Worm (Caenorhabditis elegans): ENCODE results near the gene zen-4.

zen-4 gene

DNA sequence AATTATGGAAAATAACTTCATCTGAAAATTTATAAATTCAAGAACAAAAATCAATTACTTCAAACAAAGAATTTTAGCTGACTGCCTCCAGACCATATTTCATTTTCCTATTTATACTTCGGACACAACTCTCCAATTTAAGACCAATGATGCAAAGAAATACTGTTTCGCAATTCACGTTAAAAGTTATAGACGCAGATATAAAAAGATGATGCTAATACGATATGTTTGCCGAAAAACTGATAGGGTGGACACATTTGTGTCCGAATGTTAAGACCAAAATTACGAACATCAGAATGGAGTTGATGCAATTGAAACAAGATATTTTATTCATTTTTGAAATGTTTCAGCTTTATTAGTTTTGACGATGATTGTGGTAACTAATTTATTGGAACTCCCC, 38.1 kb upstream of the zen-4 start, which contains the start of gene ugt-19:
Gene ugt-19 (minus strand): TSS at position 28 of the 400 bp plus-strand sequence.
- TF ChIP-seq aha-1 (tag; optimal IDR thresholded peaks at IDR 0.05) (no peak), nhr-84 (tag; optimal IDR thresholded peaks at IDR 0.05) (no peak), jun-1 (tag; optimal IDR thresholded peaks at IDR 0.05) (no peak), tbx-2 (tag; optimal IDR thresholded peaks at IDR 0.05) (no peak), ces-1 (GFP tag; optimal IDR thresholded peaks at IDR 0.05) (no peak), vab-15 (tag; optimal IDR thresholded peaks at IDR 0.05) (no peak), pax-3 (tag; optimal IDR thresholded peaks at IDR 0.05) (no peak), nhr-71 (tag; optimal IDR thresholded peaks at IDR 0.05) (no peak), lin-35 (GFP tag; optimal IDR thresholded peaks at IDR 0.05) (peak in 1 of 2 experiments; percentile 35), egl-27 (tag; optimal IDR thresholded peaks at IDR 0.05) (no peak), nhr-28 (tag; optimal IDR thresholded peaks at IDR 0.05) (no peak), lir-3 (tag; optimal IDR thresholded peaks at IDR 0.05; ENCODE audit: poor library complexity) (no peak), aly-2 (tag; optimal IDR thresholded peaks at IDR 0.05) (no peak), xbp-1 (tag; optimal IDR thresholded peaks at IDR 0.05) (no peak), ztf-11 (tag; optimal IDR thresholded peaks at IDR 0.05) (no peak), tlp-1 (tag; optimal IDR thresholded peaks at IDR 0.05) (no peak), fos-1 (tag; optimal IDR thresholded peaks at IDR 0.05) (no peak), isw-1 (GFP tag; IDR thresholded peaks at IDR 0.05) (no peak), unc-130 (tag; optimal IDR thresholded peaks at IDR 0.05) (no peak), elt-3 (tag; optimal IDR thresholded peaks at IDR 0.05) (peak in 3 of 6 experiments; percentile 30 to 88 (median 61)), pag-3 (tag; optimal IDR thresholded peaks at IDR 0.05; ENCODE audit: borderline replicate concordance, insufficient read depth) (no peak), hpl-2 (GFP tag; optimal IDR thresholded peaks at IDR 0.05) (no peak), nhr-20 (tag; optimal IDR thresholded peaks at IDR 0.05) (peak; percentile 15), hlh-17 (GFP tag; optimal IDR thresholded peaks at IDR 0.05; ENCODE audit: borderline replicate concordance) (no peak)

DNA sequence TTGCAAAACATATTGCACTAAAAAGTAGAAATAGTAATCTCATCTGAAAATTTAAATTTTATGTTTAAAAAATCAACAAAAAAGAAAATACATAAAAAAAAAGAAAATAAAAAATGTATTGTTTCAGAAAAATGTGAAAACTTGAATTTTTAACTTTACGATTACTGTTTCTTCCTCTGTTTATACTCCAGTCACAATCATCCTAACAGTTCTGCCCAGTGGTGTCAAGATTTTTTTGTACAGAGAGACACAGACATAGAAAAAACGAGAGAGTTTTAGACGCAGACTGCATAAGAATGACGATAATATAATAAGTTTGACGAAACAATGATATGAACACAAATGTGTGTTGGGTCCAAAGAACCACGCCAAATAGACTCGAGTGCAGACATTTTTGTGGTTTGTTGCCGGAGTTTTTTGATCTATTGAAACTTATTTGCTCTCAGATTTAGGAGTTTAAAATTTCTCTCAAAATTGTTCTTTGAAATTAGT, 34.4 kb upstream of the zen-4 start, which contains the start of gene ugt-20:
Gene ugt-20 (minus strand): TSS at position 51 of the 492 bp plus-strand sequence.
- TF ChIP-seq elt-2 (tag; optimal IDR thresholded peaks at IDR 0.05) = peak; percentile 87
- peak; percentile 22 for TF ChIP-seq nhr-47 (tag; optimal IDR thresholded peaks at IDR 0.05)
- TF ChIP-seq efl-1 (optimal IDR thresholded peaks at IDR 0.05) = peak; percentile 8 to 24
- peak in 1 of 2 experiments; percentile 94 for TF ChIP-seq efl-1 (GFP tag; optimal IDR thresholded peaks at IDR 0.05 in 1 of 2)
- TF ChIP-seq nhr-28 (tag; optimal IDR thresholded peaks at IDR 0.05) = peak; percentile 5
- no peak for TF ChIP-seq nhr-84 (tag; optimal IDR thresholded peaks at IDR 0.05)
- peak; percentile 76 for TF ChIP-seq lin-14 (GFP tag; optimal IDR thresholded peaks at IDR 0.05)
- peak in 1 of 3 experiments; percentile 27 for TF ChIP-seq dpl-1 (GFP tag; optimal IDR thresholded peaks at IDR 0.05)
- TF ChIP-seq pax-3 (tag; optimal IDR thresholded peaks at IDR 0.05) = no peak
- TF ChIP-seq xbp-1 (tag; optimal IDR thresholded peaks at IDR 0.05) = no peak
- TF ChIP-seq mdl-1 (tag; optimal IDR thresholded peaks at IDR 0.05) = peak in 1 of 2 experiments; percentile 50
- peak; percentile 95 for TF ChIP-seq nhr-20 (tag; optimal IDR thresholded peaks at IDR 0.05)
- no peak for TF ChIP-seq sptf-1 (tag; optimal IDR thresholded peaks at IDR 0.05)
- no peak for TF ChIP-seq C34B4.2 (tag; optimal IDR thresholded peaks at IDR 0.05)
- peak; percentile 72 for TF ChIP-seq nhr-71 (tag; optimal IDR thresholded peaks at IDR 0.05)
- no peak for TF ChIP-seq aha-1 (tag; optimal IDR thresholded peaks at IDR 0.05)
- peak; percentile 11 for TF ChIP-seq blmp-1 (tag; optimal IDR thresholded peaks at IDR 0.05)
- TF ChIP-seq alr-1 (tag; optimal IDR thresholded peaks at IDR 0.05; ENCODE audit: borderline replicate concordance) = no peak
- TF ChIP-seq nhr-19 (GFP tag; conservative IDR thresholded peaks at IDR 0.05) = peak; percentile 49
- peak; percentile 12 for TF ChIP-seq jun-1 (tag; optimal IDR thresholded peaks at IDR 0.05)
- no peak for TF ChIP-seq rnt-1 (tag; optimal IDR thresholded peaks at IDR 0.05)
- TF ChIP-seq fkh-8 (tag; optimal IDR thresholded peaks at IDR 0.05) = no peak
- TF ChIP-seq lir-3 (tag; optimal IDR thresholded peaks at IDR 0.05; ENCODE audit: poor library complexity) = no peak
- peak in 1 of 2 experiments; percentile 66 for TF ChIP-seq lin-35 (GFP tag; optimal IDR thresholded peaks at IDR 0.05)
- TF ChIP-seq lin-15B (tag; optimal IDR thresholded peaks at IDR 0.05) = no peak
- TF ChIP-seq nhr-77 (tag; optimal IDR thresholded peaks at IDR 0.05) = peak; percentile 47
- peak; percentile 37 for TF ChIP-seq snu-23 (GFP tag; optimal IDR thresholded peaks at IDR 0.05)
- TF ChIP-seq nhr-85 (tag) = peak; percentile 85
- TF ChIP-seq isw-1 (GFP tag; IDR thresholded peaks at IDR 0.05) = no peak
- peak; percentile 42 for TF ChIP-seq skn-1 (tag; optimal IDR thresholded peaks at IDR 0.05)
- TF ChIP-seq nhr-11 (tag; optimal IDR thresholded peaks at IDR 0.05) = no peak
- no peak for TF ChIP-seq vab-15 (tag; optimal IDR thresholded peaks at IDR 0.05)
- peak; percentile 70 for TF ChIP-seq nhr-90 (tag; optimal IDR thresholded peaks at IDR 0.05; ENCODE audit: poor library complexity)
- TF ChIP-seq ets-5 (GFP tag; IDR thresholded peaks at IDR 0.05) = no peak
- no peak for TF ChIP-seq zag-1 (tag; optimal IDR thresholded peaks at IDR 0.05)
- no peak for TF ChIP-seq ceh-88 (GFP tag; IDR thresholded peaks at IDR 0.05)
- TF ChIP-seq fos-1 (tag; optimal IDR thresholded peaks at IDR 0.05) = peak; percentile 24
- no peak for TF ChIP-seq hlh-17 (GFP tag; optimal IDR thresholded peaks at IDR 0.05; ENCODE audit: borderline replicate concordance)

Measured in whole organism, L1 larva.